Fruit fly (Drosophila melanogaster) whole organism, embryonic: Measurements from ENCODE around the gene Tusp.

Experiments used
- CG10543 ChIP-seq: fragments of 200-800 bp; sonication (Bioruptor generic); optimal IDR thresholded peaks from 3 replicates; lab custom pipeline; 2017; ENCODE audit warnings: missing biosample characterization, mild to moderate bottlenecking, missing genetic modification characterization, moderate library complexity
- CG15479 ChIP-seq: fragments of 200-800 bp; sonication (Bioruptor generic); optimal IDR thresholded peaks from 3 replicates; lab custom pipeline; 2019; ENCODE audit warnings: missing biosample characterization, mild to moderate bottlenecking, missing genetic modification characterization, moderate library complexity
- CG16779 ChIP-seq: fragments of 200-800 bp; sonication (Bioruptor generic); IDR thresholded peaks from 2 replicates; pipeline ENCODE4 v1.3.6; 2022; ENCODE audit warnings: missing biosample characterization, missing genetic modification characterization
- CG17359 ChIP-seq: fragments of 200-800 bp; sonication (Bioruptor generic); optimal IDR thresholded peaks from 3 replicates; lab custom pipeline; 2018; ENCODE audit warnings: missing biosample characterization, mild to moderate bottlenecking, missing genetic modification characterization, moderate library complexity
- CG1792 ChIP-seq: fragments of 200-800 bp; sonication (Bioruptor generic); optimal IDR thresholded peaks from 2 replicates; lab custom pipeline; 2016; ENCODE audit warnings: missing biosample characterization, missing genetic modification characterization
- CG1832 ChIP-seq: fragments of 200-800 bp; sonication (Bioruptor generic); optimal IDR thresholded peaks from 2 replicates; lab custom pipeline; 2017; ENCODE audit warnings: missing biosample characterization, mild to moderate bottlenecking, missing genetic modification characterization, inconsistent platforms
- CG2199 ChIP-seq: fragments of 200-800 bp; sonication (Bioruptor generic); IDR thresholded peaks from 3 replicates; pipeline ENCODE4 v1.3.6; 2022; ENCODE audit warnings: missing biosample characterization, missing genetic modification characterization
- CG30431 ChIP-seq: fragments of 200-800 bp; sonication (Bioruptor generic); optimal IDR thresholded peaks from 2 replicates; lab custom pipeline; 2017; ENCODE audit warnings: missing biosample characterization, missing genetic modification characterization
- CG3065 ChIP-seq: fragments of 200-800 bp; sonication (Bioruptor generic); optimal IDR thresholded peaks from 2 replicates; lab custom pipeline; 2016; ENCODE audit warnings: missing biosample characterization, missing genetic modification characterization
- CG32772 ChIP-seq: fragments of 200-800 bp; sonication (Bioruptor generic); IDR thresholded peaks from 2 replicates; pipeline ENCODE4 v1.3.6; 2022; ENCODE audit warnings: missing biosample characterization, missing genetic modification characterization
- CG4282 ChIP-seq: fragments of 200-800 bp; sonication (Bioruptor generic); optimal IDR thresholded peaks from 2 replicates; lab custom pipeline; 2016; ENCODE audit warnings: missing biosample characterization, missing genetic modification characterization
- CG43689 ChIP-seq: fragments of 200-800 bp; sonication (Bioruptor generic); IDR thresholded peaks from 2 replicates; pipeline ENCODE4 v1.3.6; 2022; ENCODE audit warnings: missing biosample characterization, missing genetic modification characterization
- CG5245 ChIP-seq: fragments of 200-800 bp; sonication (Bioruptor generic); optimal IDR thresholded peaks from 3 replicates; lab custom pipeline; 2016; ENCODE audit warnings: missing biosample characterization, missing genetic modification characterization
- CG6765 ChIP-seq: fragments of 200-800 bp; sonication (Bioruptor generic); optimal IDR thresholded peaks from 3 replicates; lab custom pipeline; 2017; ENCODE audit warnings: missing biosample characterization, mild to moderate bottlenecking, missing genetic modification characterization
- CG6813 ChIP-seq: fragments of 200-800 bp; sonication (Bioruptor generic); optimal IDR thresholded peaks from 2 replicates; lab custom pipeline; 2017; ENCODE audit warnings: missing biosample characterization, missing genetic modification characterization, mild to moderate bottlenecking, moderate library complexity, missing genetic modification reagents
- CG7556 ChIP-seq: fragments of 200-800 bp; sonication (Bioruptor generic); optimal IDR thresholded peaks from 2 replicates; lab custom pipeline; 2017; ENCODE audit warnings: missing biosample characterization, mild to moderate bottlenecking, missing genetic modification characterization
- CG8290 ChIP-seq, 3 experiments: fragments of 200-800 bp; sonication (Bioruptor generic); optimal IDR thresholded peaks; 2 replicates each; lab custom pipeline; 2016 to 2019; ENCODE audit warnings: missing biosample characterization in 3 of 3, missing genetic modification characterization in 3 of 3, mild to moderate bottlenecking in 2 of 3, moderate library complexity in 1 of 3
- CG8388 ChIP-seq: fragments of 200-800 bp; sonication (Bioruptor generic); optimal IDR thresholded peaks from 2 replicates; lab custom pipeline; 2019; ENCODE audit warnings: missing biosample characterization, mild to moderate bottlenecking, missing genetic modification characterization, moderate library complexity
- CG9609 ChIP-seq: fragments of 200-800 bp; sonication (Bioruptor generic); optimal IDR thresholded peaks from 3 replicates; lab custom pipeline; 2016; ENCODE audit warnings: missing biosample characterization, missing genetic modification characterization
- CG9797 ChIP-seq: fragments of 200-800 bp; sonication (Bioruptor generic); optimal IDR thresholded peaks from 3 replicates; lab custom pipeline; 2018; ENCODE audit warnings: missing biosample characterization, mild to moderate bottlenecking, missing genetic modification characterization
- CG9817 ChIP-seq: fragments of 200-800 bp; sonication (Bioruptor generic); optimal IDR thresholded peaks from 2 replicates; lab custom pipeline; 2018; ENCODE audit warnings: missing biosample characterization, mild to moderate bottlenecking, missing genetic modification characterization, moderate library complexity
- D ChIP-seq, 2 experiments: fragments of 200-800 bp in 1 of 2; fragments of >200 bp in 1 of 2; sonication (Bioruptor generic) in 1 of 2; optimal IDR thresholded peaks; 2 replicates in 1 of 2; 3 replicates in 1 of 2; lab custom pipeline; 2017; ENCODE audit warnings: mild to moderate bottlenecking in 1 of 2, missing biosample characterization in 1 of 2, missing genetic modification characterization in 1 of 2, missing genetic modification reagents in 1 of 2
- D19A ChIP-seq: fragments of 200-800 bp; optimal IDR thresholded peaks from 3 replicates; lab custom pipeline; 2019; ENCODE audit warnings: missing biosample characterization, mild to moderate bottlenecking, missing genetic modification characterization, moderate library complexity
- Dref ChIP-seq: fragments of 200-800 bp; sonication (Bioruptor generic); IDR thresholded peaks from 2 replicates; pipeline ENCODE4 v1.3.6; 2022; ENCODE audit warnings: missing biosample characterization, missing genetic modification characterization
- H15 ChIP-seq: fragments of 200-800 bp; sonication (Bioruptor generic); IDR thresholded peaks from 3 replicates; pipeline ENCODE4 v1.3.6; 2022; ENCODE audit warnings: missing biosample characterization, missing genetic modification characterization
- HLH3B ChIP-seq: fragments of 200-800 bp; sonication (Bioruptor generic); IDR thresholded peaks from 2 replicates; pipeline ENCODE4 v1.3.6; 2022; ENCODE audit warnings: missing biosample characterization, missing genetic modification characterization
- Hand ChIP-seq: fragments of 200-800 bp; sonication (Bioruptor generic); optimal IDR thresholded peaks from 2 replicates; lab custom pipeline; 2017; ENCODE audit warnings: mild to moderate bottlenecking, missing biosample characterization, missing genetic modification reagents, missing genetic modification characterization
- HmgZ ChIP-seq: fragments of 200-800 bp; sonication (Bioruptor generic); optimal IDR thresholded peaks from 2 replicates; lab custom pipeline; 2018; ENCODE audit warnings: missing biosample characterization, mild to moderate bottlenecking, missing genetic modification characterization
- Med ChIP-seq: fragments of 200-800 bp; sonication (Bioruptor generic); peaks from one replicate; lab custom pipeline; 2016; ENCODE audit warnings: missing biosample characterization, missing genetic modification characterization, mild to moderate bottlenecking, inconsistent platforms, moderate library complexity
- Six4 ChIP-seq: fragments of 200-800 bp; sonication (Bioruptor generic); optimal IDR thresholded peaks from 2 replicates; lab custom pipeline; 2016; ENCODE audit warnings: missing biosample characterization, missing genetic modification characterization
- Ssrp ChIP-seq: fragments of 200-800 bp; sonication (Bioruptor generic); optimal IDR thresholded peaks from 2 replicates; lab custom pipeline; 2018; ENCODE audit warnings: missing biosample characterization, mild to moderate bottlenecking, missing genetic modification characterization, moderate library complexity
- TFAM ChIP-seq: fragments of 200-800 bp; sonication (Bioruptor generic); optimal IDR thresholded peaks from 2 replicates; lab custom pipeline; 2017; ENCODE audit warnings: missing biosample characterization, missing genetic modification characterization, inconsistent platforms
- Usf ChIP-seq: fragments of 200-800 bp; sonication (Bioruptor generic); optimal IDR thresholded peaks from 2 replicates; lab custom pipeline; 2017; ENCODE audit warnings: missing genotype, missing biosample characterization, missing genetic modification characterization
- Xbp1 ChIP-seq: fragments of 200-800 bp; sonication (Bioruptor generic); optimal IDR thresholded peaks from 3 replicates; lab custom pipeline; 2016; ENCODE audit warnings: missing biosample characterization, mild to moderate bottlenecking, missing genetic modification characterization
- Xrp1 ChIP-seq: fragments of 200-800 bp; sonication (Bioruptor generic); IDR thresholded peaks from 2 replicates; pipeline ENCODE4 v1.3.6; 2022; ENCODE audit warnings: missing biosample characterization, missing genetic modification characterization
- ara ChIP-seq: fragments of 200-800 bp; sonication (Bioruptor generic); IDR thresholded peaks from 2 replicates; pipeline ENCODE4 v1.3.6; 2022; ENCODE audit warnings: missing biosample characterization, missing genetic modification characterization
- bowl ChIP-seq: fragments of 200-800 bp; sonication (Bioruptor generic); IDR thresholded peaks from 2 replicates; pipeline ENCODE4 v1.3.6; 2022; ENCODE audit warnings: missing biosample characterization, missing genetic modification characterization
- caup ChIP-seq: fragments of 200-800 bp; sonication (Bioruptor generic); optimal IDR thresholded peaks from 3 replicates; lab custom pipeline; 2017; ENCODE audit warnings: missing biosample characterization, mild to moderate bottlenecking, missing genetic modification characterization, moderate library complexity; ENCODE audit not compliant: severe bottlenecking
- crp ChIP-seq, 2 experiments: fragments of 200-800 bp; sonication (Bioruptor generic); optimal IDR thresholded peaks; 2 replicates in 1 of 2; 3 replicates in 1 of 2; lab custom pipeline; 2017; ENCODE audit warnings: missing biosample characterization in 2 of 2, missing genetic modification characterization in 2 of 2, mild to moderate bottlenecking in 1 of 2, moderate library complexity in 1 of 2
- ems ChIP-seq: fragments of 200-800 bp; sonication (Bioruptor generic); optimal IDR thresholded peaks from 3 replicates; lab custom pipeline; 2016; ENCODE audit warnings: missing biosample characterization, missing genetic modification characterization
- ken ChIP-seq: fragments of 200-800 bp; sonication (Bioruptor generic); IDR thresholded peaks from 3 replicates; pipeline ENCODE4 v1.3.6; 2022; ENCODE audit warnings: missing biosample characterization, missing genetic modification characterization
- nmo ChIP-seq: fragments of 200-800 bp; sonication (Bioruptor generic); optimal IDR thresholded peaks from 2 replicates; lab custom pipeline; 2018; ENCODE audit warnings: missing biosample characterization, mild to moderate bottlenecking, missing genetic modification characterization, moderate library complexity
- otp ChIP-seq: fragments of 200-800 bp; sonication (Bioruptor generic); IDR thresholded peaks from 3 replicates; pipeline ENCODE4, ENCODE4 v1.3.6; 2022; ENCODE audit warnings: missing biosample characterization, missing genetic modification characterization
- psq ChIP-seq: fragments of 200-800 bp; sonication (Bioruptor generic); optimal IDR thresholded peaks from 2 replicates; lab custom pipeline; 2017; ENCODE audit warnings: missing biosample characterization, missing genetic modification characterization
- pzg ChIP-seq: fragments of 200-800 bp; sonication (Bioruptor generic); optimal IDR thresholded peaks from 3 replicates; lab custom pipeline; 2018; ENCODE audit warnings: missing biosample characterization, mild to moderate bottlenecking, missing genetic modification characterization, moderate library complexity
- slbo ChIP-seq: fragments of 200-800 bp; sonication (Bioruptor generic); IDR thresholded peaks from 2 replicates; pipeline ENCODE4 v1.3.6; 2022; ENCODE audit warnings: missing biosample characterization, missing genetic modification characterization
- ttk ChIP-seq: fragments of 200-800 bp; sonication (Bioruptor generic); IDR thresholded peaks from 2 replicates; pipeline ENCODE4 v2.1.2; 2022; ENCODE audit warnings: missing biosample characterization, missing genetic modification characterization
- zf30C ChIP-seq: fragments of 200-800 bp; sonication (Bioruptor generic); optimal IDR thresholded peaks from 3 replicates; lab custom pipeline; 2018; ENCODE audit warnings: missing biosample characterization, mild to moderate bottlenecking, missing genetic modification characterization

The Tusp gene

dm6 chr3R:27607218-27607929, at the start of gene Tusp, which contains the start of gene dsd (continued):
- TF ChIP-seq bowl (GFP tag; lab: Robert Waterston, UW) (no peak), Dref (peak; percentile 65), Xbp1 (GFP tag; lab: Kevin White, UChicago) (peak; percentile 91), CG9797 (GFP tag; lab: Kevin White, UChicago) (no peak), CG5245 (GFP tag; lab: Kevin White, UChicago) (peak; percentile 48), psq (peak; percentile 49), CG3065 (GFP tag; lab: Kevin White, UChicago) (peak; percentile 24), TFAM (no peak), CG1832 (no peak), CG4282 (GFP tag; lab: Kevin White, UChicago) (peak; percentile 57), ara (GFP tag; lab: Robert Waterston, UW) (peak; percentile 52; the same call in 1 of the 2 replicates), slbo (GFP tag; lab: Robert Waterston, UW) (peak; percentile 93), pzg (GFP tag; lab: Kevin White, UChicago) (peak; percentile 69), nmo (peak; percentile 79), Ssrp (tag; lab: Kevin White, UChicago) (peak; percentile 61), CG32772 (GFP tag; lab: Robert Waterston, UW) (peak; percentile 78), Med (peak; percentile 97), CG8290 (GFP tag; optimal IDR thresholded peaks at IDR 0.05; lab: Kevin White, UChicago) (peak; percentile 68), CG8290 (tag; optimal IDR thresholded peaks at IDR 0.05; lab: Kevin White, UChicago) (peak; percentile 65 to 90), HmgZ (tag; lab: Kevin White, UChicago) (peak; percentile 69), CG8388 (GFP tag; lab: Kevin White, UChicago) (peak; percentile 32), ttk (GFP tag; lab: Robert Waterston, UW) (peak; percentile 77), ken (GFP tag; lab: Robert Waterston, UW) (peak; percentile 86), CG6765 (GFP tag; lab: Kevin White, UChicago) (peak; percentile 3), CG15479 (peak; percentile 32), Six4 (GFP tag; lab: Kevin White, UChicago) (peak; percentile 58), ems (peak; percentile 64), Usf (GFP tag; lab: Kevin White, UChicago) (peak; percentile 50), CG10543 (GFP tag; lab: Kevin White, UChicago) (peak; percentile 79), CG1792 (peak; percentile 54), HLH3B (GFP tag; lab: Robert Waterston, UW) (no peak), CG7556 (peak; percentile 78), D19A (tag; lab: Kevin White, UChicago) (peak; percentile 47), caup (GFP tag; lab: Kevin White, UChicago) (peak; percentile 82), zf30C (GFP tag; lab: Kevin White, UChicago) (no peak), H15 (GFP tag; lab: Robert Waterston, UW) (peak; percentile 63), CG17359 (tag; lab: Kevin White, UChicago) (peak; percentile 65), crp (GFP tag; optimal IDR thresholded peaks at IDR 0.05; lab: Kevin White, UChicago) (peak in 1 of 2 experiments; percentile 55), CG16779 (0 out of 2 replicates have a peak, but pooled peaks have one; percentile 45), CG30431 (GFP tag; lab: Kevin White, UChicago) (peak; percentile 64), CG43689 (GFP tag; lab: Robert Waterston, UW) (peak; percentile 9; the same call in 1 of the 2 replicates), D (optimal IDR thresholded peaks at IDR 0.05; lab: Kevin White, UChicago) (no peak), D (GFP tag; optimal IDR thresholded peaks at IDR 0.05; lab: Kevin White, UChicago) (peak; percentile 62), CG2199 (peak; percentile 21; the same call in 1 of the 3 replicates), CG6813 (GFP tag; lab: Kevin White, UChicago) (peak; percentile 46), CG9609 (peak; percentile 79), Hand (peak; percentile 18), Xrp1 (peak; percentile 79), CG9817 (tag; lab: Kevin White, UChicago) (peak; percentile 77), otp (GFP tag; lab: Robert Waterston, UW) (peak; percentile 58; the same call in 1 of the 3 replicates)
